Worm (Caenorhabditis elegans) whole organism, L3 larva: ENCODE measurements around the gene T06C12.12.

Experiments used
- ama-1 ChIP-seq: fragments of 150-350 bp; optimal IDR thresholded peaks from 2 replicates; lab custom pipeline; 2018
- ceh-16 ChIP-seq: sonication (generic microtip); optimal IDR thresholded peaks from 2 replicates; lab custom pipeline; 2017; ENCODE audit warnings: missing biosample characterization, missing genetic modification characterization
- ceh-82 ChIP-seq: fragments of 150-350 bp; optimal IDR thresholded peaks from 2 replicates; lab custom pipeline; 2014; ENCODE audit warnings: missing biosample characterization, missing genetic modification characterization
- egl-27 ChIP-seq: sonication (generic microtip); optimal IDR thresholded peaks from 4 replicates; lab custom pipeline; 2017; ENCODE audit warnings: missing biosample characterization, missing genetic modification reagents, missing genetic modification characterization
- elt-2 ChIP-seq: sonication (generic microtip); optimal IDR thresholded peaks from 2 replicates; lab custom pipeline; 2016; ENCODE audit warnings: missing genetic modification reagents, mild to moderate bottlenecking, missing genetic modification characterization, missing compliant biosample characterization
- eor-1 ChIP-seq, 2 experiments: fragments of 150-350 bp; optimal IDR thresholded peaks; 2 replicates each; lab custom pipeline; 2014 to 2018; ENCODE audit warnings: missing biosample characterization in 2 of 2, missing genetic modification characterization in 2 of 2
- fos-1 ChIP-seq: fragments of 150-350 bp; optimal IDR thresholded peaks from 2 replicates; lab custom pipeline; 2014; ENCODE audit warnings: missing biosample characterization, missing genetic modification characterization
- lin-15B ChIP-seq: fragments of 150-350 bp; optimal IDR thresholded peaks from 2 replicates; lab custom pipeline; 2014; ENCODE audit warnings: missing biosample characterization, missing genetic modification characterization
- nhr-12 ChIP-seq: fragments of 150-350 bp; optimal IDR thresholded peaks from 2 replicates; lab custom pipeline; 2014; ENCODE audit warnings: missing biosample characterization, missing genetic modification characterization
- nhr-23 ChIP-seq: fragments of 150-350 bp; optimal IDR thresholded peaks from 2 replicates; lab custom pipeline; 2014; ENCODE audit warnings: missing biosample characterization, missing genetic modification reagents, missing genetic modification characterization
- nhr-28 ChIP-seq: fragments of 150-350 bp; optimal IDR thresholded peaks from 2 replicates; lab custom pipeline; 2014; ENCODE audit warnings: missing biosample characterization, missing genetic modification characterization
- pqm-1 ChIP-seq: fragments of 150-350 bp; optimal IDR thresholded peaks from 2 replicates; lab custom pipeline; 2017; ENCODE audit warnings: missing biosample characterization, missing genetic modification characterization, inconsistent platforms
- snpc-4 ChIP-seq: fragments of 150-350 bp; optimal IDR thresholded peaks from 2 replicates; lab custom pipeline; 2014; ENCODE audit warnings: missing biosample characterization, missing genetic modification characterization
- unc-39 ChIP-seq: sonication (generic microtip); optimal IDR thresholded peaks from 4 replicates; lab custom pipeline; 2017; ENCODE audit warnings: missing biosample characterization, missing genetic modification characterization

ce11 chrV:15899696-15900095 is 7.8 kb downstream of the T06C12.12 start, which contains the start of gene T06C12.14:
- TF ChIP-seq ceh-82 (no peak), snpc-4 (tag; lab: Kevin White, UChicago) (no peak), unc-39 (no peak), ceh-16 (tag; lab: Kevin White, UChicago) (no peak), elt-2 (tag; lab: Kevin White, UChicago) (no peak), nhr-23 (no peak), ama-1 (lab: Kevin White, UChicago) (no peak), nhr-12 (tag; lab: Kevin White, UChicago) (no peak), eor-1 (tag; optimal IDR thresholded peaks at IDR 0.05; lab: Kevin White, UChicago) (no peak), egl-27 (no peak), nhr-28 (tag; lab: Kevin White, UChicago) (no peak), lin-15B (tag; lab: Kevin White, UChicago) (no peak), fos-1 (tag; lab: Kevin White, UChicago) (no peak), pqm-1 (tag; lab: Kevin White, UChicago) (no peak)
